Worm (Caenorhabditis elegans) whole organism, young adult: Measurements from ENCODE around the gene F13E9.12.

Experiments
- B0261.1 ChIP-seq: sonication (generic microtip); optimal IDR thresholded peaks from 2 replicates; lab custom pipeline; 2016; ENCODE audit warnings: mild to moderate bottlenecking, missing genetic modification characterization, moderate library complexity, missing compliant biosample characterization
- F57C9.4 ChIP-seq: sonication (generic microtip); optimal IDR thresholded peaks from 2 replicates; lab custom pipeline; 2017; ENCODE audit warnings: mild to moderate bottlenecking, missing genetic modification characterization, missing compliant biosample characterization
- aptf-2 ChIP-seq: fragments of 200-800 bp; sonication (Bioruptor generic); conservative IDR thresholded peaks from 2 replicates; pipeline ENCODE4 v1.3.6; 2022; ENCODE audit warnings: missing genetic modification reagents, missing genetic modification characterization, missing compliant biosample characterization
- aptf-3 ChIP-seq: fragments of 200-800 bp; sonication (Bioruptor generic); IDR thresholded peaks from 2 replicates; pipeline ENCODE4 v1.3.6; 2022; ENCODE audit warnings: missing genetic modification characterization, missing compliant biosample characterization
- athp-1 ChIP-seq: sonication (generic microtip); optimal IDR thresholded peaks from 2 replicates; lab custom pipeline; 2017; ENCODE audit warnings: mild to moderate bottlenecking, missing genetic modification characterization, missing compliant biosample characterization
- attf-3 ChIP-seq: fragments of 200-800 bp; sonication (Bioruptor generic); conservative IDR thresholded peaks from 2 replicates; pipeline ENCODE4 v1.3.6; 2022; ENCODE audit warnings: missing genetic modification reagents, missing genetic modification characterization, missing compliant biosample characterization
- bed-1 ChIP-seq: fragments of 200-800 bp; sonication (Bioruptor generic); IDR thresholded peaks from 2 replicates; pipeline ENCODE4 v1.3.6; 2022; ENCODE audit warnings: missing genetic modification reagents, missing genetic modification characterization, missing compliant biosample characterization
- ceh-100 ChIP-seq: fragments of 200-800 bp; sonication (Bioruptor generic); IDR thresholded peaks from 2 replicates; pipeline ENCODE4 v1.3.6; 2022; ENCODE audit warnings: missing genetic modification reagents, missing genetic modification characterization, missing compliant biosample characterization
- ceh-27 ChIP-seq: fragments of 200-800 bp; sonication (Bioruptor generic); optimal IDR thresholded peaks from 2 replicates; lab custom pipeline; 2018; ENCODE audit warnings: mild to moderate bottlenecking, missing genetic modification characterization, moderate library complexity, missing compliant biosample characterization
- ceh-40 ChIP-seq: fragments of 200-800 bp; sonication (Bioruptor generic); IDR thresholded peaks from 2 replicates; pipeline ENCODE4 v1.3.6; 2022; ENCODE audit warnings: missing genetic modification characterization, missing compliant biosample characterization
- ceh-58 ChIP-seq: fragments of 200-800 bp; sonication (Bioruptor generic); IDR thresholded peaks from 2 replicates; pipeline ENCODE4 v1.3.6; 2022; ENCODE audit warnings: missing genetic modification characterization, missing compliant biosample characterization
- ceh-79 ChIP-seq: sonication (generic microtip); optimal IDR thresholded peaks from 2 replicates; lab custom pipeline; 2017; ENCODE audit warnings: mild to moderate bottlenecking, missing genetic modification characterization, missing compliant biosample characterization
- chd-7 ChIP-seq: sonication (generic microtip); optimal IDR thresholded peaks from 2 replicates; lab custom pipeline; 2016; ENCODE audit warnings: mild to moderate bottlenecking, missing genetic modification characterization, moderate library complexity, missing compliant biosample characterization
- efl-1 ChIP-seq: fragments of 150-350 bp; optimal IDR thresholded peaks from 2 replicates; lab custom pipeline; 2014; ENCODE audit warnings: missing biosample characterization, missing genetic modification reagents, missing genetic modification characterization
- egl-18 ChIP-seq: fragments of 200-800 bp; sonication (Bioruptor generic); IDR thresholded peaks from 2 replicates; pipeline ENCODE4 v1.3.6; 2022; ENCODE audit warnings: missing genetic modification reagents, missing genetic modification characterization, missing compliant biosample characterization
- egrh-3 ChIP-seq: fragments of 200-800 bp; sonication (Bioruptor generic); IDR thresholded peaks from 2 replicates; pipeline ENCODE4 v1.3.6; 2022; ENCODE audit warnings: missing genetic modification reagents, missing genetic modification characterization, missing compliant biosample characterization
- ekl-4 ChIP-seq: fragments of 200-800 bp; sonication (Bioruptor generic); IDR thresholded peaks from 2 replicates; pipeline ENCODE4 v1.3.6; 2022; ENCODE audit warnings: missing genetic modification reagents, missing genetic modification characterization, missing compliant biosample characterization
- lin-35 ChIP-seq, 3 experiments: fragments of 150-350 bp in 2 of 3; sonication (generic microtip) in 1 of 3; optimal IDR thresholded peaks; 2 replicates each; lab custom pipeline; 2014 to 2018; ENCODE audit warnings: missing biosample characterization in 3 of 3, missing genetic modification characterization in 3 of 3, missing genetic modification reagents in 3 of 3
- madf-6 ChIP-seq: fragments of 200-800 bp; sonication (Bioruptor generic); IDR thresholded peaks from 2 replicates; pipeline ENCODE4 v1.3.6; 2022; ENCODE audit warnings: missing genetic modification reagents, missing genetic modification characterization, missing compliant biosample characterization
- nfya-2 ChIP-seq: fragments of 200-800 bp; sonication (Bioruptor generic); IDR thresholded peaks from 2 replicates; pipeline ENCODE4 v1.3.6; 2022; ENCODE audit warnings: missing genetic modification reagents, missing genetic modification characterization, missing compliant biosample characterization
- nhr-27 ChIP-seq: fragments of 200-800 bp; sonication (Bioruptor generic); optimal IDR thresholded peaks from 2 replicates; lab custom pipeline; 2018; ENCODE audit warnings: mild to moderate bottlenecking, missing genetic modification characterization, moderate library complexity, missing compliant biosample characterization
- pbrm-1 ChIP-seq: fragments of 200-800 bp; sonication (Bioruptor generic); IDR thresholded peaks from 2 replicates; pipeline ENCODE4 v1.3.6; 2022; ENCODE audit warnings: missing genetic modification reagents, missing genetic modification characterization, missing compliant biosample characterization
- rcor-1 ChIP-seq: fragments of 200-800 bp; sonication (Bioruptor generic); IDR thresholded peaks from 2 replicates; pipeline ENCODE4 v1.3.6; 2022; ENCODE audit warnings: missing genetic modification reagents, missing genetic modification characterization, missing compliant biosample characterization
- repo-1 ChIP-seq: sonication (generic microtip); optimal IDR thresholded peaks from 2 replicates; lab custom pipeline; 2017; ENCODE audit warnings: mild to moderate bottlenecking, missing genetic modification characterization, missing compliant biosample characterization
- rpc-1 ChIP-seq, 2 experiments: fragments of 150-350 bp in 1 of 2; sonication (generic microtip) in 1 of 2; optimal IDR thresholded peaks; 2 replicates each; lab custom pipeline; 2014 to 2018; ENCODE audit warnings: missing biosample characterization in 1 of 2, missing genetic modification characterization in 1 of 2, missing genetic modification reagents in 1 of 2, missing genotype in 1 of 2
- sea-2 ChIP-seq: fragments of 200-800 bp; sonication (Bioruptor generic); IDR thresholded peaks from 2 replicates; pipeline ENCODE4 v1.3.6; 2022; ENCODE audit warnings: missing genetic modification characterization, missing compliant biosample characterization
- snpc-4 ChIP-seq, 5 experiments: fragments of 150-350 bp in 1 of 5; sonication (generic microtip) in 4 of 5; optimal IDR thresholded peaks; 2 replicates each; lab custom pipeline; 2014 to 2018; ENCODE audit warnings: missing genetic modification characterization in 5 of 5, missing biosample characterization in 3 of 5, antibody characterized with exemption in 2 of 5, mild to moderate bottlenecking in 2 of 5, missing compliant biosample characterization in 2 of 5, missing genotype in 2 of 5, moderate library complexity in 2 of 5, missing genetic modification reagents in 1 of 5
- tlf-1 ChIP-seq: fragments of 200-800 bp; sonication (Bioruptor generic); optimal IDR thresholded peaks from 2 replicates; lab custom pipeline; 2018; ENCODE audit warnings: mild to moderate bottlenecking, missing genetic modification characterization, missing compliant biosample characterization
- unc-130 ChIP-seq: sonication (generic microtip); optimal IDR thresholded peaks from 2 replicates; lab custom pipeline; 2016; ENCODE audit warnings: missing genetic modification reagents, missing genetic modification characterization, missing compliant biosample characterization
- xnd-1 ChIP-seq: sonication (generic microtip); optimal IDR thresholded peaks from 2 replicates; lab custom pipeline; 2016; ENCODE audit warnings: missing genotype, missing genetic modification reagents, missing genetic modification characterization, missing compliant biosample characterization
- zfh-2 ChIP-seq: fragments of 200-800 bp; sonication (Bioruptor generic); conservative IDR thresholded peaks from 2 replicates; pipeline ENCODE4 v1.3.6; 2022; ENCODE audit warnings: missing genetic modification reagents, missing genetic modification characterization, missing compliant biosample characterization
- ztf-25 ChIP-seq: fragments of 200-800 bp; sonication (Bioruptor generic); IDR thresholded peaks from 2 replicates; pipeline ENCODE4 v1.3.6; 2022; ENCODE audit warnings: missing genetic modification reagents, missing genetic modification characterization, missing compliant biosample characterization

The F13E9.12 gene

DNA sequence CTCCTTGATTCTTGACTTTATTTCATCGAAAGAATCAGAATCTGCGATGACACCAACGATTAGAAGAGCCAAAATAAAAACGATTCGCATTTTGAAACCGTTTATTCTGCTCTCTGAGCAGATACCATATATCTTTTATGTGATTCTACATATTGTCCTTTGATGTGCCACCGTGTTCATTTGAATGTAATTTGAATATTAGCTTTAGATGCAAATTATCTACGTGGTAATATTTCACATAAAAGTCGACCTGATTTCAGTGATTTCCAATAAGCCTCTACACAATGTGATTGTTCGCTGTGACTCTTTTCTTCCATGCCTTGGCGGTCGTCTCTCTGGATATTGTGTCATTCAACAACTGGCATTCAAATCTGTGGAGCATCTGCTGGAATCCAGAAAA is 24.7 kb upstream of the F13E9.12 start, which contains the start of the genes F13E9.9 and F13E9.19:
TSS of gene F13E9.9 (minus strand) at position 101 of the 400 bp plus-strand sequence.
TSS of gene F13E9.19 (plus strand) at position 316 of the 400 bp plus-strand sequence.
- TF ChIP-seq zfh-2 (GFP tag; lab: Robert Waterston, UW): no peak
- no peak for TF ChIP-seq ceh-58
- TF ChIP-seq egrh-3: no peak
- no peak for TF ChIP-seq aptf-3 (GFP tag; lab: Robert Waterston, UW)
- no peak for TF ChIP-seq efl-1 (GFP tag; lab: Kevin White, UChicago)
- no peak for TF ChIP-seq pbrm-1
- no peak for TF ChIP-seq chd-7 (tag; lab: Kevin White, UChicago)
- TF ChIP-seq attf-3: no peak
- TF ChIP-seq ekl-4: no peak

DNA sequence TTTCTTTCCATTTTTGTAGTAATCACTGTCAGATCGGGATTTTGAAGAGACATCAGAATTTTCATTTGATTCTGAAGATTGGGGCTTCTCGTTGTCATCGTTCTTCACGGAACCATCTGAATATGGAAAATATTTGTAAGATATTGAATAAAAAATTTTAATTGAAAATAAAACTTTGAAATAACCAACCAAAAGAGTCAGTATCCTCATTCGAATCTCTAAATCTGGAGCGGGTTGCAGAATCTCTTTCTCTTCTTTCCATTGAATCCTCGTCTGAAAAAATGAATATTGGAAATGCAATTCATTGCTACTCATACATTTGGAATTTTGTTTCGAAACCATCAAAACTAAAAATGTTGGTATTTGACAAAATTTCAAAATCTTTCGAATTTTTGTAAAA is 23.7 kb upstream of the F13E9.12 start:
- no peak for TF ChIP-seq B0261.1 (tag; lab: Kevin White, UChicago)
- TF ChIP-seq repo-1 (tag; lab: Kevin White, UChicago): no peak
- no peak for TF ChIP-seq madf-6 (GFP tag; lab: Robert Waterston, UW)
- TF ChIP-seq rpc-1 (optimal IDR thresholded peaks at IDR 0.05; lab: Kevin White, UChicago): no peak
- TF ChIP-seq rpc-1 (tag; optimal IDR thresholded peaks at IDR 0.05; lab: Kevin White, UChicago): no peak
- TF ChIP-seq ceh-100: no peak
- no peak for TF ChIP-seq ceh-58
- no peak for TF ChIP-seq unc-130 (GFP tag; lab: Kevin White, UChicago)
- no peak for TF ChIP-seq tlf-1 (GFP tag; lab: Kevin White, UChicago)
- no peak for TF ChIP-seq athp-1 (tag; lab: Kevin White, UChicago)
- TF ChIP-seq nhr-27: no peak
- TF ChIP-seq sea-2: no peak
- no peak for TF ChIP-seq aptf-2 (GFP tag; lab: Robert Waterston, UW)
- TF ChIP-seq, all 124 proteins: peak for 0

DNA sequence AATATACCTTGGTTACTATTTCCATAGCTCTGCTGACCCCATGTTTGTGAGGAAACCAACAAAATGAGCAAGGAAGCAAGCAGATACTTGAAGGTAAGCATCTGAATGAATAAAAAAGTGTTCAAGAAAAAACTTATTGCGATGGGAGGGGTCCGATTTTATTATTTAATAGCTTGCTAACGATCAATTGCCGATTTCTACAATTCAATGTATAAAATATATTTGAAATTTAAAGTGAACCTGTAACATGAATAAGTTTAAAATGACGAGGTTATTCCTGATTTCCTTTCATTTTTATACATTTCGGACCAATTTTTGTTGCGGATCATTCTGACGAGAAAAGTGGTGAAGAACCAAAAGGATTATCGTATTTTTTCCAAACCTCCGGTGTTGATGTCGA is 22.1 kb upstream of the F13E9.12 start, which contains the start of gene srlf-13:
TSS of gene srlf-13 (minus strand) at position 101 of the 400 bp plus-strand sequence.
- TF ChIP-seq rcor-1 (GFP tag; lab: Robert Waterston, UW) (no peak), ceh-40 (GFP tag; lab: Robert Waterston, UW) (no peak), ztf-25 (GFP tag; lab: Robert Waterston, UW) (no peak), efl-1 (GFP tag; lab: Kevin White, UChicago) (no peak), ceh-79 (tag; lab: Kevin White, UChicago) (no peak), bed-1 (GFP tag; lab: Robert Waterston, UW) (no peak), sea-2 (no peak), ceh-27 (GFP tag; lab: Kevin White, UChicago) (no peak), zfh-2 (GFP tag; lab: Robert Waterston, UW) (no peak), egl-18 (GFP tag; lab: Robert Waterston, UW) (no peak), lin-35 (GFP tag; optimal IDR thresholded peaks at IDR 0.05; lab: Kevin White, UChicago) (no peak), nfya-2 (GFP tag; lab: Robert Waterston, UW) (no peak), repo-1 (tag; lab: Kevin White, UChicago) (no peak), snpc-4 (GFP tag; optimal IDR thresholded peaks at IDR 0.05; lab: Kevin White, UChicago) (no peak), snpc-4 (tag; optimal IDR thresholded peaks at IDR 0.05; lab: Kevin White, UChicago) (no peak), xnd-1 (no peak)

DNA sequence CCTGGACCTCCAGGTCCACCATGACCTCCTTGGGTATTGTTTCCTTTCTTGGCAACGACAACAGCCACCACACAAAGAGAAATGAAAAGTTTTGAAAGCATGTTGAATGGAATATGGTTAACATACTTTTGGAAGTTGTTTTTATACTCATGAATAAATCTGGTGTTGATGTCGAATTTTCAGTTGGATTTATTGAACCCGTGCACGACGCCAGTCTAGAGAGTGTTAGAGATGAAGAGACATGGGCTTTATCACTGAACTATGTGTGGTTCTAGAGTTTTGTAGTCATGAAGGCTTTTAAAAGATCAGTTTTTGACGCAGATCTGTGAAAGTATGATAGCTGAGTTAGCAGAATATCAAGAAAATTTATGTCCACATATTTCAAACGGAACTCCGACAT is 19.8 kb upstream of the F13E9.12 start, which contains the start of gene srlf-14:
TSS of gene srlf-14 (minus strand) at position 101 of the 400 bp plus-strand sequence.
- TF ChIP-seq ceh-27 (GFP tag; lab: Kevin White, UChicago) (no peak), F57C9.4 (tag; lab: Kevin White, UChicago) (no peak)
- TF ChIP-seq, all 124 proteins: peak for 0
